Fruit fly (Drosophila melanogaster) whole organism, adult: Measurements from ENCODE around the gene U2af38.

ENCODE experiments used
- CG33017 ChIP-seq: fragments of 200-800 bp; sonication (Bioruptor generic); optimal IDR thresholded peaks from 2 replicates; lab custom pipeline; 2018; ENCODE audit warnings: missing biosample characterization, mild to moderate bottlenecking, missing genetic modification characterization, moderate library complexity
- CG5204 ChIP-seq: fragments of 200-800 bp; sonication (Bioruptor generic); optimal IDR thresholded peaks from 2 replicates; lab custom pipeline; 2016; ENCODE audit warnings: missing biosample characterization, missing genetic modification characterization
- CG7101 ChIP-seq: fragments of 200-800 bp; sonication (Bioruptor generic); optimal IDR thresholded peaks from 2 replicates; lab custom pipeline; 2018; ENCODE audit warnings: missing biosample characterization, mild to moderate bottlenecking, missing genetic modification characterization, moderate library complexity
- Crg-1 ChIP-seq: fragments of 200-800 bp; sonication (Bioruptor generic); optimal IDR thresholded peaks from 2 replicates; lab custom pipeline; 2016; ENCODE audit warnings: missing biosample characterization, missing genetic modification characterization
- Hr96 ChIP-seq: fragments of 200-800 bp; sonication (Bioruptor generic); optimal IDR thresholded peaks from 2 replicates; lab custom pipeline; 2016; ENCODE audit warnings: missing biosample characterization, missing genetic modification characterization
- Mnt ChIP-seq: fragments of 200-800 bp; sonication (Bioruptor generic); optimal IDR thresholded peaks from 2 replicates; lab custom pipeline; 2016; ENCODE audit warnings: missing biosample characterization, mild to moderate bottlenecking, missing genetic modification characterization
- cnc ChIP-seq, 2 experiments: fragments of >200 bp; optimal IDR thresholded peaks; 2 replicates each; lab custom pipeline; 2017
- kay ChIP-seq: fragments of 200-800 bp; sonication (Bioruptor generic); peaks from one replicate; lab custom pipeline; 2016; ENCODE audit warnings: missing biosample characterization, missing genetic modification characterization, borderline replicate concordance
- pad ChIP-seq: fragments of 200-800 bp; sonication (Bioruptor generic); optimal IDR thresholded peaks from 3 replicates; lab custom pipeline; 2017; ENCODE audit warnings: missing biosample characterization, missing genetic modification characterization, mild to moderate bottlenecking, moderate library complexity, missing genetic modification reagents
- tj ChIP-seq: fragments of 200-800 bp; sonication (Bioruptor generic); optimal IDR thresholded peaks from 3 replicates; lab custom pipeline; 2017; ENCODE audit warnings: missing biosample characterization, mild to moderate bottlenecking, missing genetic modification characterization, moderate library complexity
- toe ChIP-seq: fragments of 200-800 bp; sonication (Bioruptor generic); optimal IDR thresholded peaks from 2 replicates; lab custom pipeline; 2016; ENCODE audit warnings: missing biosample characterization, missing genetic modification characterization

- TF ChIP-seq tj (GFP tag; lab: Kevin White, UChicago) (no peak), Crg-1 (GFP tag; lab: Kevin White, UChicago) (no peak), Mnt (GFP tag; lab: Kevin White, UChicago) (no peak), CG33017 (tag; lab: Kevin White, UChicago) (no peak), CG7101 (tag; lab: Kevin White, UChicago) (no peak), cnc (optimal IDR thresholded peaks at IDR 0.05; lab: Kevin White, UChicago) (no peak), pad (GFP tag; lab: Kevin White, UChicago) (no peak), toe (GFP tag; lab: Kevin White, UChicago) (no peak), kay (GFP tag; lab: Kevin White, UChicago) (no peak), CG5204 (GFP tag; lab: Kevin White, UChicago) (no peak), Hr96 (no peak)
Measured at dm6 chr2L:291657-292056, 2.8 kb downstream of the U2af38 start, which contains the start of gene CG3625.
